Fruit fly (Drosophila melanogaster) whole organism, pupa: ENCODE results near the gene CG31743.

Experiments used
- CG10348 ChIP-seq: fragments of 200-800 bp; sonication (Bioruptor generic); IDR thresholded peaks from 2 replicates; pipeline ENCODE4 v1.3.6; 2022; ENCODE audit warnings: missing biosample characterization, missing genetic modification characterization
- CG12605 ChIP-seq: fragments of 200-800 bp; sonication (Bioruptor generic); IDR thresholded peaks from 2 replicates; pipeline ENCODE4 v1.3.6; 2022; ENCODE audit warnings: missing biosample characterization, missing genetic modification characterization
- CG13204 ChIP-seq: fragments of 200-800 bp; sonication (Bioruptor generic); optimal IDR thresholded peaks from 2 replicates; lab custom pipeline; 2018; ENCODE audit warnings: missing biosample characterization, mild to moderate bottlenecking, missing genetic modification characterization, moderate library complexity
- CG14655 ChIP-seq: fragments of 200-800 bp; sonication (Bioruptor generic); optimal IDR thresholded peaks from 3 replicates; lab custom pipeline; 2017; ENCODE audit warnings: mild to moderate bottlenecking, missing biosample characterization, missing genetic modification reagents, missing genetic modification characterization
- CG15710 ChIP-seq: fragments of 200-800 bp; sonication (Bioruptor generic); optimal IDR thresholded peaks from 2 replicates; lab custom pipeline; 2018; ENCODE audit warnings: missing biosample characterization, mild to moderate bottlenecking, missing genetic modification characterization, moderate library complexity
- CG17806 ChIP-seq: fragments of 200-800 bp; sonication (Bioruptor generic); optimal IDR thresholded peaks from 2 replicates; lab custom pipeline; 2018; ENCODE audit warnings: missing biosample characterization, mild to moderate bottlenecking, missing genetic modification characterization, moderate library complexity
- CG32121 ChIP-seq: fragments of 200-800 bp; sonication (Bioruptor generic); IDR thresholded peaks from 2 replicates; pipeline ENCODE4 v1.3.6; 2022; ENCODE audit warnings: missing biosample characterization, missing genetic modification characterization
- CG34367 ChIP-seq: fragments of 200-800 bp; sonication (Bioruptor generic); optimal IDR thresholded peaks from 2 replicates; lab custom pipeline; 2018; ENCODE audit warnings: missing biosample characterization, mild to moderate bottlenecking, missing genetic modification characterization
- CG4496 ChIP-seq: fragments of 200-800 bp; sonication (Bioruptor generic); IDR thresholded peaks from 3 replicates; pipeline ENCODE4 v1.3.6; 2022; ENCODE audit warnings: missing biosample characterization, missing genetic modification characterization
- CG8159 ChIP-seq: fragments of 200-800 bp; sonication (Bioruptor generic); optimal IDR thresholded peaks from 3 replicates; lab custom pipeline; 2018; ENCODE audit warnings: missing biosample characterization, mild to moderate bottlenecking, missing genetic modification characterization, moderate library complexity
- CG8301 ChIP-seq: fragments of 200-800 bp; sonication (Bioruptor generic); optimal IDR thresholded peaks from 2 replicates; lab custom pipeline; 2018; ENCODE audit warnings: missing biosample characterization, mild to moderate bottlenecking, missing genetic modification characterization
- CG9948 ChIP-seq: fragments of 200-800 bp; sonication (Bioruptor generic); optimal IDR thresholded peaks from 2 replicates; lab custom pipeline; 2018; ENCODE audit warnings: missing biosample characterization, mild to moderate bottlenecking, missing genetic modification characterization, moderate library complexity
- D1 ChIP-seq: fragments of 200-800 bp; sonication (Bioruptor generic); optimal IDR thresholded peaks from 2 replicates; lab custom pipeline; 2018; ENCODE audit warnings: missing biosample characterization, mild to moderate bottlenecking, missing genetic modification characterization, moderate library complexity
- EcR ChIP-seq: fragments of 200-800 bp; sonication (Bioruptor generic); optimal IDR thresholded peaks from 3 replicates; lab custom pipeline; 2019; ENCODE audit warnings: missing biosample characterization, missing genetic modification characterization, mild to moderate bottlenecking, moderate library complexity, missing genetic modification reagents
- Ets98B ChIP-seq: fragments of 200-800 bp; sonication (Bioruptor generic); IDR thresholded peaks from 2 replicates; pipeline ENCODE4 v1.3.6; 2022; ENCODE audit warnings: missing biosample characterization, missing genetic modification characterization
- Pif1A ChIP-seq: fragments of 200-800 bp; sonication (Bioruptor generic); optimal IDR thresholded peaks from 3 replicates; lab custom pipeline; 2016; ENCODE audit warnings: missing biosample characterization, missing genetic modification characterization
- Pif1B ChIP-seq: fragments of 200-800 bp; sonication (Bioruptor generic); optimal IDR thresholded peaks from 3 replicates; lab custom pipeline; 2016; ENCODE audit warnings: missing biosample characterization, missing genetic modification characterization
- Snoo ChIP-seq: fragments of 200-800 bp; sonication (Bioruptor generic); optimal IDR thresholded peaks from 3 replicates; lab custom pipeline; 2017; ENCODE audit warnings: missing biosample characterization, mild to moderate bottlenecking, missing genetic modification characterization, inconsistent platforms
- fd96Ca ChIP-seq: fragments of 200-800 bp; sonication (Bioruptor generic); IDR thresholded peaks from 3 replicates; pipeline ENCODE4 v1.3.6; 2022; ENCODE audit warnings: missing biosample characterization, missing genetic modification characterization
- gl ChIP-seq: fragments of 200-800 bp; sonication (Bioruptor generic); optimal IDR thresholded peaks from 2 replicates; lab custom pipeline; 2018; ENCODE audit warnings: missing biosample characterization, mild to moderate bottlenecking, missing genetic modification characterization

The CG31743 gene

DNA sequence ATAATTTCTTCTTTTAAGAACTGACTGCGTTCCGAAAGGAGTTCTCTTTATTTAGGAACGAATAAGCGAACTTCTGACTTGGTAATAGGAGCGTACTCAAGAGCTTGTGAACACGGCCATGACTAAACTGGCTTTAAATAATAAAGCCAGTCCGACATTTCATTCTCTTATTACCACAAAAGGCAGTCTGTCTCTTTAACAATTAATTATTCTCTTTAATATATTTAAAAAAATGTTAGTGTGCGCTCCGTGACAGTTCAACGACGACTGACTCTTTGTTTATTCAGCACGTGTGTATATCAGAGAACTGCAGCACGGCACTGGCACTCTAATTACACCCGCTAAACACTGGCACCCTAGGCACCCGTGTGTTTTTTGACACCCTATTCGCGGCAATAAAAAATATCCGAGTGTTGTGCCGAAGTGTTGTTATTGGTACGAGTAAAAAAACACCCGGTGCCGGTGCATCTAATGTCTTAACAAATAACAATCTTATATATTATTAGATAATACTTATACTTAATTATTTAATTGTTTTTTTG, 20.8 kb upstream of the CG31743 start, which contains the start of gene CG31809:
TSS of gene CG31809 (minus strand) at position 249 of the 542 bp plus-strand sequence.
- TF ChIP-seq D1 (tag; lab: Kevin White, UChicago) (peak; percentile 38), CG8159 (no peak)

DNA sequence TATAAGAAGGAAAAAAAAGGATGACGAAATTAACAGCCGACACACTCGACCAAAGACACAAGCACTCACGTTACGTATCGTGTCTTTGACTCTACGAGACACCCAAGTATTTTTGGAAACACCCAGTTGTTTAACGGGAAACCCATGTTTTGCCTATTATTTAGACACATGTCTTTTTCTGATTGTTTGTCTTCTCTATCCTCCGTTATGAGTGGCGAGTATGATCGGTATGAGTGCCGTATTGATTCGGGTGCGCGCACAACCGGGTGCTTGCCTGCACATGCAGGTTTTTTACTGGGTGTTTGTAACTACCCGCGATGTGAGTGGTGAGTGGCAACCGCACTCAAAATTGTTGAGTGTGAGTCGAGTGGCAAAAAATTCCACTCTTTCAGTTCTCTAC, 20.2 kb upstream of the CG31743 start:
- no peak for TF ChIP-seq fd96Ca
- no peak for TF ChIP-seq CG12605
- TF ChIP-seq CG13204: no peak
- TF ChIP-seq CG9948 (tag; lab: Kevin White, UChicago): no peak
- TF ChIP-seq Ets98B (GFP tag; lab: Robert Waterston, UW): no peak
- TF ChIP-seq gl (tag; lab: Kevin White, UChicago): no peak
- TF ChIP-seq D1 (tag; lab: Kevin White, UChicago): no peak
- no peak for TF ChIP-seq Pif1B
- no peak for TF ChIP-seq CG34367 (tag; lab: Kevin White, UChicago)
- no peak for TF ChIP-seq CG17806 (tag; lab: Kevin White, UChicago)
- no peak for TF ChIP-seq CG8301 (tag; lab: Kevin White, UChicago)

DNA sequence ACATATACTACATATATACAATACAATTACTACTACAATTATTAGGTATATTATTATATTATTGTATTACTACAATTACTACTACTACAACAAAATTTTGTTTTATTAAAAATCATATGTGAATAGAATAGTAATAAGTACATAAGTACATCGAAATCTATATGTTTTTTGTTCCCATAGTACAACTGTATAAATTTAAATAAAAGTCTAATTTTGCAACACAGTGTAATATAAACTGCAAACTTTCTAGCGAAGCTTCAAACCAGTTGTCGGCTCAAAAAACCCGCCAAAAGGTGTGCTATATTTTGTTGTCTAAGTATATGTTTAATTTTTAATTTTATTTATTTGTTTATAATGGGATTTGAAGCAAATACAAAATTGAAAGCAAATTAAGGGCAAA, 19.8 kb upstream of the CG31743 start:
- TF ChIP-seq D1 (tag; lab: Kevin White, UChicago) (peak; percentile 42), CG13204 (no peak)
- TF ChIP-seq, all 21 proteins: peak for 1

DNA sequence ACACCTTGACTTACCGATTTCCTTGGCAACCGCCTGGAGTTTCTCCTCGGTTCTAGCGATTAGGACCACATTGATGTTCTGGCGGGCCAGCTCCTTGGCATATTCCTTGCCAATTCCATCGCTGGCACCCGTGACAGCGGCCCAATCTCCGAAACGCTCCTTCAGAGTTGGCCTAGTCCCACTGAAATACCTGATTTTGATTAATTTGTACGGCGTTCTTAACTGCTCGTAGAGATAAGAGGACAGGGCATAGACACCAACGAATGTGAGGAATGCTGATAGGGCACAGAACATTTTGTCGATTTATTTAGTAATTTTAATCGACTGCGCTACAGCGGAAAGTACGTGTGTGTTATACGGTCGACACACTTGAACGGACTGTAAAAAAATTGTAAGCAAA, 18.2 kb upstream of the CG31743 start, which contains the start of gene CG6012:
TSS of gene CG6012 (minus strand) at position 364 of the 400 bp plus-strand sequence.
- TF ChIP-seq CG8159 (no peak), CG13204 (no peak), CG17806 (tag; lab: Kevin White, UChicago) (no peak), CG10348 (GFP tag; lab: Robert Waterston, UW) (no peak), CG34367 (tag; lab: Kevin White, UChicago) (no peak), Pif1A (GFP tag; lab: Kevin White, UChicago) (no peak), CG15710 (tag; lab: Kevin White, UChicago) (no peak), EcR (GFP tag; lab: Kevin White, UChicago) (no peak), CG14655 (GFP tag; lab: Kevin White, UChicago) (no peak), CG32121 (GFP tag; lab: Robert Waterston, UW) (no peak), CG12605 (no peak), fd96Ca (no peak)

DNA sequence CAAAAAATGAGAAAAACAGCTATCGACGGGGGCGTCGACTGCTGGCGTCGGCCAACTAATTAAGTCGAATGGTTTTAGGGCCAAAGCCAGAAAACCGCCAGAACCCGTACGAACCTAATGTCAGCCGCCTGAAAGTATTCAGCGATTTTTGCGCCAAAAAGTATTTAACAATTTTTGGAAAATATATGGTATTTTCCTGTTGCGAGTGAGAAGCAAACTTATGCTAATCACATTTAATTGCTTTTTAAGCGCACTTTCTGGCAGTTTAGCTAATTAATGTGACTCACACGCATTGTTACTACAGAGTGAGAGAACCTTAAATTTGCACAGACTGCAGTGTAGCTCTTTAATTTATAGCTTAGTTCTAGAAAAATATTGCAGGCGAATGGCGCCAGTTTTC, 16.8 kb upstream of the CG31743 start:
- TF ChIP-seq Ets98B (GFP tag; lab: Robert Waterston, UW): no peak
- TF ChIP-seq, all 21 proteins: peak for 0

DNA sequence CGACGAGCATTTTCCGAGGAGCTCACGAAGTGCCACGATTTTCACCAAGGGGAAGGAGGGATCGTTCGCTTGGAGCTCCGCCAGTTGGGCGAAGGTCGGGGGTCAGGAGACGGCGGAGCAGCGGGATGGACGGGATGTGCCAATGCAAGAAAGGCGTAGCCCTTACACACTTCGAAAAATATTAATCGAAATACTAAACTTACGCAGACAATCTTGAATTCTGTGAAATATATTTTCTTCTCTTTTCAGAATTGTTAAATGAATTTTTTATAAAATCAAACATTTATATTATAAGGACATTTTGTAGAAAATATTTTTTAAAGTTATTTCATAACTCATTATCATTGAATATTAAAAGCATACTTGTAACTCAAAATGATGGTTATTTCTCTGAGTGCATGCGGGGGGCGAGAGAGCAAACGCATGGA, 10.4 kb upstream of the CG31743 start:
- peak; percentile 14 for TF ChIP-seq Pif1A (GFP tag; lab: Kevin White, UChicago)
- peak; percentile 46 for TF ChIP-seq CG8301 (tag; lab: Kevin White, UChicago)
- 0 out of 2 replicates have a peak, but pooled peaks have one; percentile 39 for TF ChIP-seq CG32121 (GFP tag; lab: Robert Waterston, UW)
- TF ChIP-seq CG10348 (GFP tag; lab: Robert Waterston, UW): 0 out of 2 replicates have a peak, but pooled peaks have one; percentile 13
- TF ChIP-seq CG4496 (GFP tag; lab: Robert Waterston, UW): no peak
- TF ChIP-seq CG14655 (GFP tag; lab: Kevin White, UChicago): peak; percentile 68
- TF ChIP-seq EcR (GFP tag; lab: Kevin White, UChicago): no peak

DNA sequence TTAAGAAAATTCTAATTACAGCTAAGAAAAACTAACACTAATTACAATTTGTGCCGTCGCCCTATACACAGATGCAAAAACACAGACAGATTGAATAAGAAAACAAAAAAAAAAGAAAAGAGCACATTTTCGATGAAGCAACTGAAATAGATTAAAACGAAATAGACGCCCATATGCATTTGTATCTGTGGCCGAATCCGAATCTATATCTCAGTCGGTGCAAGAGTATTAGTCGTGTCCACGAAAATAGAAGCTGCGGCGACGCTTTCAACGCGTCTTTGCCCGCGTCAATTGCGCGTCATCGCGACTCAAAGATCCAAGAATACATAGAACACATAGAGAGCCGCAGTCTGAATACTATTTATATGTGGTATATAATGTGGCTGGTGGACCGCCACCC, 4.4 kb upstream of the CG31743 start:
- TF ChIP-seq CG15710 (tag; lab: Kevin White, UChicago) (no peak), Snoo (tag; lab: Kevin White, UChicago) (no peak), EcR (GFP tag; lab: Kevin White, UChicago) (no peak), Ets98B (GFP tag; lab: Robert Waterston, UW) (peak; percentile 24; the same call in 1 of the 2 replicates), CG4496 (GFP tag; lab: Robert Waterston, UW) (0 out of 3 replicates have a peak, but pooled peaks have one; percentile 52), CG8301 (tag; lab: Kevin White, UChicago) (peak; percentile 8), CG34367 (tag; lab: Kevin White, UChicago) (no peak), CG32121 (GFP tag; lab: Robert Waterston, UW) (peak; percentile 39; the same call in 1 of the 2 replicates), Pif1A (GFP tag; lab: Kevin White, UChicago) (no peak), CG10348 (GFP tag; lab: Robert Waterston, UW) (no peak), CG14655 (GFP tag; lab: Kevin White, UChicago) (peak; percentile 44), gl (tag; lab: Kevin White, UChicago) (no peak)

DNA sequence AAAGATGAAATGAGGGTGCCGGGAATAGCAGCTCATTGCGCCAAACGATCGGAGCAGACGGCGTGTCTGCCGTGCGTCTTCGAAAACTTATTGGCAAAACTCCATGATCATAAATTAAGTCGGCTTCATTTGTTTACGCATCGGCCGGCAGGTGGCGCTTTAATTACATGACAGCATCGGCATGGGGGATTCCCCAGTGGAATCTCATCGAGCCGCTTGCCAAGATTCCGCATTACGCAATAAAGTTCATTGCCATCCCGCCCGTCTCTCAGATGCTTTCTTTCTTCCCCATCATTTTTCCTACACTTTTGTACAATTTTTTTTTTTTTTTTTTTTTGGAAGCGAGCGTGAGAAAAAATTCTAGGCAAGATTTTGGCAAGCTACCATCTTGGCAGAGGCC, 2.8 kb upstream of the CG31743 start:
- no peak for TF ChIP-seq Pif1B
- peak; percentile 51; the same call in 1 of the 2 replicates for TF ChIP-seq CG32121 (GFP tag; lab: Robert Waterston, UW)
